Fruit fly (Drosophila melanogaster) whole organism, embryonic: ENCODE results near the gene CG5181.

ENCODE experiments used
- Atf3 ChIP-seq: fragments of 200-800 bp; sonication (Bioruptor generic); optimal IDR thresholded peaks from 3 replicates; lab custom pipeline; 2016; ENCODE audit warnings: missing biosample characterization, missing genetic modification characterization
- Atf6 ChIP-seq: fragments of 200-800 bp; sonication (Bioruptor generic); IDR thresholded peaks from 2 replicates; pipeline ENCODE4 v1.3.6; 2022; ENCODE audit warnings: missing biosample characterization, missing genetic modification characterization
- CG10147 ChIP-seq: fragments of 200-800 bp; sonication (Bioruptor generic); optimal IDR thresholded peaks from 2 replicates; lab custom pipeline; 2019; ENCODE audit warnings: missing biosample characterization, mild to moderate bottlenecking, missing genetic modification characterization, moderate library complexity
- CG10267 ChIP-seq: fragments of 200-800 bp; sonication (Bioruptor generic); optimal IDR thresholded peaks from 2 replicates; lab custom pipeline; 2018; ENCODE audit warnings: missing biosample characterization, mild to moderate bottlenecking, missing genetic modification characterization, moderate library complexity
- CG10959 ChIP-seq: fragments of 200-800 bp; sonication (Bioruptor generic); IDR thresholded peaks from 2 replicates; pipeline ENCODE4 v1.3.6; 2022; ENCODE audit warnings: missing biosample characterization, missing genetic modification characterization
- CG11456 ChIP-seq: fragments of 200-800 bp; sonication (Bioruptor generic); IDR thresholded peaks from 3 replicates; pipeline ENCODE4 v1.3.6; 2022; ENCODE audit warnings: missing biosample characterization, missing genetic modification characterization
- CG12391 ChIP-seq: fragments of 200-800 bp; sonication (Bioruptor generic); optimal IDR thresholded peaks from 3 replicates; lab custom pipeline; 2018; ENCODE audit warnings: missing biosample characterization, mild to moderate bottlenecking, missing genetic modification characterization, moderate library complexity
- CG13287 ChIP-seq: fragments of 200-800 bp; sonication (Bioruptor generic); IDR thresholded peaks from 2 replicates; pipeline ENCODE4 v1.3.6; 2022; ENCODE audit warnings: missing biosample characterization, missing genetic modification characterization; ENCODE audit not compliant: partially characterized antibody
- CG13624 ChIP-seq: fragments of 200-800 bp; sonication (Bioruptor generic); optimal IDR thresholded peaks from 2 replicates; lab custom pipeline; 2016; ENCODE audit warnings: missing biosample characterization, missing genetic modification characterization
- CG14050 ChIP-seq: fragments of 200-800 bp; sonication (Bioruptor generic); IDR thresholded peaks from 3 replicates; pipeline ENCODE4 v1.3.6; 2022; ENCODE audit warnings: missing biosample characterization, missing genetic modification characterization
- CG15479 ChIP-seq: fragments of 200-800 bp; sonication (Bioruptor generic); optimal IDR thresholded peaks from 3 replicates; lab custom pipeline; 2019; ENCODE audit warnings: missing biosample characterization, mild to moderate bottlenecking, missing genetic modification characterization, moderate library complexity
- CG15514 ChIP-seq: fragments of 200-800 bp; sonication (Bioruptor generic); optimal IDR thresholded peaks from 3 replicates; lab custom pipeline; 2017; ENCODE audit warnings: missing biosample characterization, missing genetic modification characterization, mild to moderate bottlenecking, moderate library complexity, missing genetic modification reagents
- CG1832 ChIP-seq: fragments of 200-800 bp; sonication (Bioruptor generic); optimal IDR thresholded peaks from 2 replicates; lab custom pipeline; 2017; ENCODE audit warnings: missing biosample characterization, mild to moderate bottlenecking, missing genetic modification characterization, inconsistent platforms
- CG2120 ChIP-seq: fragments of 200-800 bp; sonication (Bioruptor generic); optimal IDR thresholded peaks from 3 replicates; lab custom pipeline; 2016; ENCODE audit warnings: missing biosample characterization, missing genetic modification characterization
- CG3407 ChIP-seq: fragments of 200-800 bp; sonication (Bioruptor generic); optimal IDR thresholded peaks from 2 replicates; lab custom pipeline; 2018; ENCODE audit warnings: missing biosample characterization, mild to moderate bottlenecking, missing genetic modification characterization
- CG3838 ChIP-seq: fragments of 200-800 bp; sonication (Bioruptor generic); optimal IDR thresholded peaks from 3 replicates; lab custom pipeline; 2016; ENCODE audit warnings: missing biosample characterization, missing genetic modification characterization
- CG3995 ChIP-seq: fragments of 200-800 bp; sonication (Bioruptor generic); optimal IDR thresholded peaks from 3 replicates; lab custom pipeline; 2016; ENCODE audit warnings: missing biosample characterization, missing genetic modification characterization
- CG4360 ChIP-seq: fragments of 200-800 bp; sonication (Bioruptor generic); IDR thresholded peaks from 2 replicates; pipeline ENCODE4 v1.3.6; 2022; ENCODE audit warnings: missing biosample characterization, missing genetic modification characterization
- CG6272 ChIP-seq: fragments of 200-800 bp; sonication (Bioruptor generic); IDR thresholded peaks from 2 replicates; pipeline ENCODE4 v1.3.6; 2022; ENCODE audit warnings: missing biosample characterization, missing genetic modification characterization
- CG7745 ChIP-seq: fragments of 200-800 bp; sonication (Bioruptor generic); optimal IDR thresholded peaks from 2 replicates; lab custom pipeline; 2018; ENCODE audit warnings: missing biosample characterization, mild to moderate bottlenecking, missing genetic modification characterization, moderate library complexity
- CG7928 ChIP-seq: fragments of 200-800 bp; sonication (Bioruptor generic); optimal IDR thresholded peaks from 2 replicates; lab custom pipeline; 2017; ENCODE audit warnings: missing biosample characterization, mild to moderate bottlenecking, missing genetic modification characterization
- CG9797 ChIP-seq: fragments of 200-800 bp; sonication (Bioruptor generic); optimal IDR thresholded peaks from 3 replicates; lab custom pipeline; 2018; ENCODE audit warnings: missing biosample characterization, mild to moderate bottlenecking, missing genetic modification characterization
- CoRest ChIP-seq: fragments of 200-800 bp; sonication (Bioruptor generic); optimal IDR thresholded peaks from 3 replicates; lab custom pipeline; 2018; ENCODE audit warnings: missing biosample characterization, mild to moderate bottlenecking, missing genetic modification characterization, moderate library complexity
- Drgx ChIP-seq: fragments of 200-800 bp; sonication (Bioruptor generic); IDR thresholded peaks from 2 replicates; pipeline ENCODE4 v1.3.6; 2022; ENCODE audit warnings: missing biosample characterization, missing genetic modification characterization
- Ets65A ChIP-seq: fragments of 200-800 bp; sonication (Bioruptor generic); peaks from one replicate; lab custom pipeline; 2016; ENCODE audit warnings: missing biosample characterization, missing genetic modification characterization
- Hmx ChIP-seq: fragments of 200-800 bp; sonication (Bioruptor generic); optimal IDR thresholded peaks from 2 replicates; lab custom pipeline; 2016; ENCODE audit warnings: missing biosample characterization, missing genetic modification characterization
- Jarid2 ChIP-seq: fragments of 200-800 bp; sonication (Bioruptor generic); optimal IDR thresholded peaks from 3 replicates; lab custom pipeline; 2017; ENCODE audit warnings: mild to moderate bottlenecking, missing biosample characterization, missing genetic modification reagents, missing genetic modification characterization
- Lhr ChIP-seq: fragments of 200-800 bp; sonication (Bioruptor generic); optimal IDR thresholded peaks from 3 replicates; lab custom pipeline; 2017; ENCODE audit warnings: mild to moderate bottlenecking, missing biosample characterization, missing genetic modification reagents, missing genetic modification characterization
- NfI ChIP-seq: fragments of 200-800 bp; sonication (Bioruptor generic); optimal IDR thresholded peaks from 3 replicates; lab custom pipeline; 2018; ENCODE audit warnings: missing biosample characterization, mild to moderate bottlenecking, missing genetic modification characterization, moderate library complexity
- Scr ChIP-seq: fragments of 200-800 bp; sonication (Bioruptor generic); IDR thresholded peaks from 2 replicates; pipeline ENCODE4 v1.3.6; 2022; ENCODE audit warnings: missing biosample characterization, missing genetic modification characterization; ENCODE audit not compliant: partially characterized antibody
- Taf1 ChIP-seq: fragments of 200-800 bp; sonication (Bioruptor generic); IDR thresholded peaks from 2 replicates; pipeline ENCODE4 v1.3.6; 2022; ENCODE audit warnings: missing biosample characterization, missing genetic modification characterization
- disco-r ChIP-seq: fragments of 200-800 bp; sonication (Bioruptor generic); optimal IDR thresholded peaks from 2 replicates; lab custom pipeline; 2016; ENCODE audit warnings: missing biosample characterization, missing genetic modification characterization
- dm ChIP-seq: fragments of 200-800 bp; sonication (Bioruptor generic); optimal IDR thresholded peaks from 3 replicates; lab custom pipeline; 2016; ENCODE audit warnings: missing biosample characterization, missing genetic modification characterization
- fru ChIP-seq: fragments of >200 bp; optimal IDR thresholded peaks from 2 replicates; lab custom pipeline; 2017
- gem ChIP-seq: fragments of 200-800 bp; sonication (Bioruptor generic); optimal IDR thresholded peaks from 2 replicates; lab custom pipeline; 2019; ENCODE audit warnings: missing biosample characterization, mild to moderate bottlenecking, missing genetic modification characterization, moderate library complexity
- grau ChIP-seq: fragments of 200-800 bp; optimal IDR thresholded peaks from 3 replicates; lab custom pipeline; 2019; ENCODE audit warnings: missing biosample characterization, mild to moderate bottlenecking, missing genetic modification characterization, moderate library complexity
- kay ChIP-seq: fragments of 200-800 bp; sonication (Bioruptor generic); optimal IDR thresholded peaks from 2 replicates; lab custom pipeline; 2016; ENCODE audit warnings: missing biosample characterization, missing genetic modification characterization
- luna ChIP-seq: fragments of 200-800 bp; sonication (Bioruptor generic); optimal IDR thresholded peaks from 2 replicates; lab custom pipeline; 2016; ENCODE audit warnings: missing biosample characterization, missing genetic modification characterization
- otp ChIP-seq: fragments of 200-800 bp; sonication (Bioruptor generic); IDR thresholded peaks from 3 replicates; pipeline ENCODE4, ENCODE4 v1.3.6; 2022; ENCODE audit warnings: missing biosample characterization, missing genetic modification characterization
- pnt ChIP-seq: fragments of 200-800 bp; sonication (Bioruptor generic); optimal IDR thresholded peaks from 3 replicates; lab custom pipeline; 2016; ENCODE audit warnings: missing biosample characterization, missing genetic modification characterization
- prd ChIP-seq, 3 experiments: fragments of >200 bp in 2 of 3; fragments of 200-800 bp in 1 of 3; sonication (Bioruptor generic) in 1 of 3; optimal IDR thresholded peaks in 2 of 3; IDR thresholded peaks in 1 of 3; 2 replicates in 2 of 3; 3 replicates in 1 of 3; pipeline versions ENCODE4 v1.3.6 to Lab custom; 2017 to 2022; ENCODE audit warnings: missing biosample characterization in 1 of 3, missing genetic modification characterization in 1 of 3
- slp2 ChIP-seq: fragments of 200-800 bp; sonication (Bioruptor generic); optimal IDR thresholded peaks from 2 replicates; lab custom pipeline; 2016; ENCODE audit warnings: missing biosample characterization, missing genetic modification characterization
- stwl ChIP-seq: fragments of 200-800 bp; sonication (Bioruptor generic); optimal IDR thresholded peaks from 3 replicates; lab custom pipeline; 2018; ENCODE audit warnings: missing biosample characterization, mild to moderate bottlenecking, missing genetic modification characterization, moderate library complexity
- sug ChIP-seq: fragments of 200-800 bp; optimal IDR thresholded peaks from 2 replicates; lab custom pipeline; 2019; ENCODE audit warnings: missing biosample characterization, mild to moderate bottlenecking, missing genetic modification characterization, moderate library complexity
- wek ChIP-seq: fragments of 200-800 bp; sonication (Bioruptor generic); optimal IDR thresholded peaks from 3 replicates; lab custom pipeline; 2018; ENCODE audit warnings: missing biosample characterization, mild to moderate bottlenecking, missing genetic modification characterization, moderate library complexity

CG5181 gene

DNA sequence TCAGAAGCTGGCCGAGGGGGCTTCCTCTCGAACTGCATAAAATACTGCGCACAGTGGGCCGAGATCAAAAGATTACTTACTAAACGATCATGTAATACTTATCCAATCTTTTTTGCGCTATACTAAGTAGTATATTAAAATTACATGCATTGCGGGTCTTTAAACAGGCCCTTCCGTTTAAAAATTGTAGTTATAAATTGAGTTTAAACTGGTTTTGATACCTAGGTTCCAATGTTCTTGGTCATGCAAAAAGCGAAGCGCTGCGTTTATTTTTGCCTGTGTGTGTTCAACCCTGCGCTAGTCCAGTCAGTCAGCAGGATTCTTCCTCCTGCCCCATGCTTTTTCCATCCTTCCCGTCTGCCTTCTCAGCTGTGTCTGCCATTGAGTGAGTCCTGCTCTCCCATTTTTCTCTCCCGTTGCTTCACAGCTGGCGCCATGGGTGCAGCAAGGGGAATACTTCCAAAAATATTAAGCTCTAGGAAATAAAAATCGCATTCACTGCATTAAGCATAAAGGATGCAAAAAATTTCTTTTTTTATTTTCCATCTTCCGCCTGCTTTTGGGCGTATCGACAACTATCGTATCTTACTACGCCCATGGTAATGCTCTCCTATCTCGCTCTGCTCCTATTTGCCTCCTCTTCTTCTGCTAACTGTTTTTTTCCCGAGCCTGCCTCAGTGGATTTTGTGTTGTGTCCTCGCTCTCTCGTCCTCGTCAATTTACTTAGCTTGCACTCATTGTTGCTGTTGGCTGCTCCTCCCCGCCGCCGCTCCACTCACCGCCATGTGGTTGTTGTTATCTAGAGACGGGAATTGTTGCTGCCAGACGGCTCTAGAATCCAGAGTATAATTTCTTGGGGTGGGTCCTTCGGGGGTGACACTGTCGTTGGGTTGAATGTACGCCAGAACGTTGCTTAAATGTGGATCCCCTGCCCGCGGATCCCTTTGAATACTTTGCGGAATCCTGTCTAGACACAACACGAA, 11.0 kb upstream of the CG5181 start (continued):
- no peak for TF ChIP-seq Lhr
- TF ChIP-seq CoRest (tag; lab: Kevin White, UChicago): peak; percentile 37
- peak; percentile 51 for TF ChIP-seq NfI
- TF ChIP-seq CG11456 (GFP tag; lab: Robert Waterston, UW): peak; percentile 79; the same call in 2 of the 3 replicates
- peak; percentile 47 for TF ChIP-seq CG1832 (GFP tag; lab: Kevin White, UChicago)
- TF ChIP-seq CG4360 (GFP tag; lab: Robert Waterston, UW): peak; percentile 79
- TF ChIP-seq disco-r (GFP tag; lab: Kevin White, UChicago): peak; percentile 39
- no peak for TF ChIP-seq CG7745 (tag; lab: Kevin White, UChicago)
- peak; percentile 75 for TF ChIP-seq grau (tag; lab: Kevin White, UChicago)
- TF ChIP-seq CG13287: no peak
- TF ChIP-seq, all 482 proteins: peak for 249

DNA sequence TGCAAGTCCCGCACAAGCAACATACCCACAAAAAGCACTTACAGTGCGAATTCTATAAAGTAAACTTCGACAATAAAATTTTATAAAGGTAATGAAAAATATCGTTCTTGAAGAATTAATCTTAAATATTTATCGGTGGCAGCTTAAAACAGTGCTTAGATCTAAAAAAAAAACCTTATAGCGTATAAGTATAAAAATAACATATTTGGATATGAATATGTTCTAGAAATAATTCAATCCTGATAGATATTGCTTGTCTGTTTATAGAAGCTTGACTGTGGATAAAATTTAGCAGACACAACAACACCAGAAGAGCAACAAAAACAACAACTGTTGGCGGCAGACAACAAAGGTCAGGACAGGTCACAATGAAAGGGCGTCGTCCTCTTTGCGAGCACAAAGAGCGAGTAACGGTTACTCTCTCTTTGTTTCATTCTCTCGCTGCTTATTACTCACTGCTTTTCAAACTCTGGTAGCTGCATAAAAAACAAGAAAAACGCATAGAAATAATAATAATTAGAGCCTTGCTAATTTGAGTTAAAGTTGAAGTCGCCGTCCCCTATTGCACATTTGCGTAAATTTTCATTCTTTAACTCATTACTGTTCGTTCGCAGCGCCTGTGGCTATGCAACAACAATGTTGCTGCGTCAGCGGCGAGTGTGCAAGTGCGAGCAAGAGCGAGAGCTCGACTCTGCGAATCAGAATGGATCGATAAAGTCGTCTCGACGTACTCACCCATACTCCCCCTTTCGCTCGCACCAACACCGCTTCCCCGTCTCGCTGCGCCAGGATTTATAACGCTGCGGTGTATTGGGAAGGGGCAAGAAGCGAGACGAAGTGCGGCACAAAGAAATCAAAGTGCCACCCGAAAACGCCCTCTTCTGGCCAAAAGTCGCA, 10.0 kb upstream of the CG5181 start:
- no peak for TF ChIP-seq Jarid2 (GFP tag; lab: Kevin White, UChicago)
- TF ChIP-seq fru (lab: Kevin White, UChicago): peak; percentile 40
- no peak for TF ChIP-seq CG6272 (GFP tag; lab: Robert Waterston, UW)
- TF ChIP-seq Atf3 (GFP tag; lab: Kevin White, UChicago): no peak
- TF ChIP-seq gem (tag; lab: Kevin White, UChicago): peak; percentile 63
- no peak for TF ChIP-seq luna
- no peak for TF ChIP-seq CG13624 (GFP tag; lab: Kevin White, UChicago)
- TF ChIP-seq prd (optimal IDR thresholded peaks at IDR 0.05; lab: Kevin White, UChicago): no peak
- TF ChIP-seq prd (GFP tag; IDR thresholded peaks at IDR 0.05; lab: Robert Waterston, UW): no peak
- no peak for TF ChIP-seq CG3838 (GFP tag; lab: Kevin White, UChicago)
- no peak for TF ChIP-seq CG14050 (GFP tag; lab: Robert Waterston, UW)
- TF ChIP-seq CG10267 (tag; lab: Kevin White, UChicago): peak; percentile 0
- no peak for TF ChIP-seq CG9797 (GFP tag; lab: Kevin White, UChicago)
- TF ChIP-seq Taf1: no peak
- TF ChIP-seq slp2: no peak
- TF ChIP-seq kay (GFP tag; lab: Kevin White, UChicago): no peak
- TF ChIP-seq dm (GFP tag; lab: Kevin White, UChicago): no peak
- no peak for TF ChIP-seq CG3407 (GFP tag; lab: Kevin White, UChicago)
- TF ChIP-seq CG15479 (GFP tag; lab: Kevin White, UChicago): peak; percentile 50
- no peak for TF ChIP-seq CG15514 (GFP tag; lab: Kevin White, UChicago)
- peak; percentile 54; the same call in 1 of the 2 replicates for TF ChIP-seq Drgx
- no peak for TF ChIP-seq Hmx (GFP tag; lab: Kevin White, UChicago)
- no peak for TF ChIP-seq Scr (GFP tag; lab: Robert Waterston, UW)
- peak; percentile 68 for TF ChIP-seq CG2120 (GFP tag; lab: Kevin White, UChicago)
- no peak for TF ChIP-seq otp (GFP tag; lab: Robert Waterston, UW)
- no peak for TF ChIP-seq CG10959 (GFP tag; lab: Robert Waterston, UW)
- TF ChIP-seq stwl (tag; lab: Kevin White, UChicago): no peak
- no peak for TF ChIP-seq CG3995 (GFP tag; lab: Kevin White, UChicago)
- no peak for TF ChIP-seq sug (tag; lab: Kevin White, UChicago)
- TF ChIP-seq pnt (GFP tag; lab: Kevin White, UChicago): no peak
- peak; percentile 27 for TF ChIP-seq Ets65A (GFP tag; lab: Kevin White, UChicago)
- TF ChIP-seq CG10147 (GFP tag; lab: Kevin White, UChicago): no peak
- no peak for TF ChIP-seq wek
- TF ChIP-seq CG7928 (GFP tag; lab: Kevin White, UChicago): no peak
- peak; percentile 17 for TF ChIP-seq CG12391 (tag; lab: Kevin White, UChicago)
- TF ChIP-seq Atf6 (GFP tag; lab: Robert Waterston, UW): no peak
